Worm (Caenorhabditis elegans) whole organism, L1 larva: ENCODE measurements around the gene flp-32.

Experiments
- C04F5.9 ChIP-seq: sonication (generic microtip); optimal IDR thresholded peaks from 2 replicates; lab custom pipeline; 2016; ENCODE audit warnings: missing genetic modification characterization, missing compliant biosample characterization
- F16B12.6 ChIP-seq: fragments of 150-350 bp; optimal IDR thresholded peaks from 2 replicates; lab custom pipeline; 2014; ENCODE audit warnings: missing biosample characterization, missing genetic modification characterization
- alr-1 ChIP-seq: fragments of 200-800 bp; sonication (Bioruptor generic); optimal IDR thresholded peaks from 2 replicates; lab custom pipeline; 2018; ENCODE audit warnings: borderline replicate concordance, mild to moderate bottlenecking, missing genetic modification characterization, missing compliant biosample characterization
- ama-1 ChIP-seq: fragments of 150-350 bp; optimal IDR thresholded peaks from 2 replicates; lab custom pipeline; 2014
- ceh-82 ChIP-seq, 3 experiments: fragments of 150-350 bp in 1 of 3; sonication (generic microtip) in 2 of 3; optimal IDR thresholded peaks; 2 replicates each; lab custom pipeline; 2014 to 2017; ENCODE audit warnings: missing biosample characterization in 3 of 3, missing genetic modification characterization in 3 of 3
- ces-1 ChIP-seq: fragments of 150-350 bp; optimal IDR thresholded peaks from 2 replicates; lab custom pipeline; 2014; ENCODE audit warnings: missing biosample characterization, missing genetic modification reagents, missing genetic modification characterization
- efl-1 ChIP-seq, 4 experiments: fragments of 150-350 bp; optimal IDR thresholded peaks in 3 of 4; peaks in 1 of 4; 1 replicate in 1 of 4; 2 replicates in 3 of 4; lab custom pipeline; 2014; ENCODE audit warnings: missing biosample characterization in 2 of 4, missing genetic modification characterization in 2 of 4, missing genetic modification reagents in 2 of 4
- efl-3 ChIP-seq: fragments of 200-800 bp; sonication (Bioruptor generic); optimal IDR thresholded peaks from 2 replicates; lab custom pipeline; 2018; ENCODE audit warnings: mild to moderate bottlenecking, missing genetic modification characterization, missing compliant biosample characterization
- egl-13 ChIP-seq: sonication (generic microtip); optimal IDR thresholded peaks from 2 replicates; lab custom pipeline; 2016; ENCODE audit warnings: missing genotype, missing genetic modification reagents, missing genetic modification characterization, missing compliant biosample characterization
- egl-27 ChIP-seq, 2 experiments: fragments of 150-350 bp in 1 of 2; sonication (generic microtip); optimal IDR thresholded peaks; 3 replicates each; lab custom pipeline; 2017 to 2018; ENCODE audit warnings: missing biosample characterization in 2 of 2, missing genetic modification characterization in 2 of 2, missing genetic modification reagents in 2 of 2
- elt-2 ChIP-seq: sonication (generic microtip); optimal IDR thresholded peaks from 2 replicates; lab custom pipeline; 2016; ENCODE audit warnings: missing genetic modification characterization, mild to moderate bottlenecking, inconsistent platforms, missing compliant biosample characterization, missing genetic modification reagents
- ets-5 ChIP-seq: fragments of 200-800 bp; sonication (Bioruptor generic); IDR thresholded peaks from 2 replicates; pipeline ENCODE4 v1.3.6; 2022; ENCODE audit warnings: missing genetic modification characterization, missing compliant biosample characterization
- fkh-4 ChIP-seq: sonication (generic microtip); optimal IDR thresholded peaks from 2 replicates; lab custom pipeline; 2016; ENCODE audit warnings: missing compliant biosample characterization, missing genetic modification characterization, borderline replicate concordance
- fkh-8 ChIP-seq: sonication (generic microtip); optimal IDR thresholded peaks from 2 replicates; lab custom pipeline; 2016; ENCODE audit warnings: mild to moderate bottlenecking, missing genetic modification characterization, missing compliant biosample characterization
- hlh-17 ChIP-seq: fragments of 200-800 bp; sonication (Bioruptor generic); optimal IDR thresholded peaks from 2 replicates; lab custom pipeline; 2018; ENCODE audit warnings: missing genetic modification characterization, mild to moderate bottlenecking, missing compliant biosample characterization, moderate library complexity, borderline replicate concordance
- hlh-4 ChIP-seq: sonication (generic microtip); optimal IDR thresholded peaks from 2 replicates; lab custom pipeline; 2016; ENCODE audit warnings: mild to moderate bottlenecking, missing genetic modification characterization, missing compliant biosample characterization
- hpl-2 ChIP-seq: fragments of 150-350 bp; optimal IDR thresholded peaks from 2 replicates; lab custom pipeline; 2014; ENCODE audit warnings: missing biosample characterization, missing genetic modification reagents, missing genetic modification characterization
- irx-1 ChIP-seq: sonication (generic microtip); optimal IDR thresholded peaks from 2 replicates; lab custom pipeline; 2016; ENCODE audit warnings: missing genetic modification characterization, missing compliant biosample characterization
- isw-1 ChIP-seq: fragments of 200-800 bp; sonication (Bioruptor generic); IDR thresholded peaks from 2 replicates; pipeline ENCODE4 v1.3.6; 2022; ENCODE audit warnings: missing genetic modification characterization, missing compliant biosample characterization
- jun-1 ChIP-seq: fragments of 150-350 bp; optimal IDR thresholded peaks from 2 replicates; lab custom pipeline; 2014; ENCODE audit warnings: missing biosample characterization, missing genetic modification reagents, missing genetic modification characterization
- lin-13 ChIP-seq: fragments of 150-350 bp; optimal IDR thresholded peaks from 2 replicates; lab custom pipeline; 2014; ENCODE audit warnings: missing biosample characterization, missing genetic modification reagents, missing genetic modification characterization
- lin-14 ChIP-seq: fragments of 200-800 bp; sonication (Bioruptor generic); optimal IDR thresholded peaks from 2 replicates; lab custom pipeline; 2018; ENCODE audit warnings: mild to moderate bottlenecking, missing genetic modification characterization, moderate library complexity, missing compliant biosample characterization
- lin-35 ChIP-seq, 2 experiments: fragments of 150-350 bp; optimal IDR thresholded peaks; 2 replicates each; lab custom pipeline; 2014; ENCODE audit warnings: missing biosample characterization in 2 of 2, missing genetic modification characterization in 2 of 2, missing genetic modification reagents in 2 of 2
- lin-39 ChIP-seq: fragments of 150-350 bp; optimal IDR thresholded peaks from 2 replicates; lab custom pipeline; 2014; ENCODE audit warnings: missing biosample characterization, missing genetic modification reagents, missing genetic modification characterization
- lir-3 ChIP-seq: sonication (generic microtip); optimal IDR thresholded peaks from 2 replicates; lab custom pipeline; 2016; ENCODE audit warnings: mild to moderate bottlenecking, missing genetic modification characterization, moderate library complexity, missing compliant biosample characterization; ENCODE audit not compliant: poor library complexity
- lsy-2 ChIP-seq, 2 experiments: fragments of 150-350 bp; optimal IDR thresholded peaks; 2 replicates each; lab custom pipeline; 2014; ENCODE audit warnings: missing biosample characterization in 2 of 2, missing genetic modification characterization in 2 of 2
- mab-9 ChIP-seq: fragments of 200-800 bp; sonication (Bioruptor generic); IDR thresholded peaks from 2 replicates; pipeline ENCODE4 v1.3.6; 2022; ENCODE audit warnings: missing genetic modification reagents, missing genetic modification characterization, missing compliant biosample characterization
- mdl-1 ChIP-seq, 2 experiments: fragments of 150-350 bp; optimal IDR thresholded peaks; 2 replicates each; lab custom pipeline; 2014 to 2017; ENCODE audit warnings: missing biosample characterization in 2 of 2, missing genetic modification characterization in 2 of 2, inconsistent platforms in 1 of 2
- mep-1 ChIP-seq: fragments of 150-350 bp; optimal IDR thresholded peaks from 2 replicates; lab custom pipeline; 2014; ENCODE audit warnings: missing biosample characterization, missing genetic modification characterization
- nhr-11 ChIP-seq: fragments of 150-350 bp; optimal IDR thresholded peaks from 2 replicates; lab custom pipeline; 2014; ENCODE audit warnings: missing biosample characterization, missing genetic modification characterization
- nhr-20 ChIP-seq: sonication (generic microtip); optimal IDR thresholded peaks from 2 replicates; lab custom pipeline; 2016; ENCODE audit warnings: mild to moderate bottlenecking, missing genetic modification characterization, missing compliant biosample characterization
- nhr-237 ChIP-seq: fragments of 150-350 bp; optimal IDR thresholded peaks from 2 replicates; lab custom pipeline; 2014; ENCODE audit warnings: missing biosample characterization, missing genetic modification characterization
- nhr-47 ChIP-seq: sonication (generic microtip); optimal IDR thresholded peaks from 2 replicates; lab custom pipeline; 2016; ENCODE audit warnings: mild to moderate bottlenecking, missing genetic modification characterization, moderate library complexity, missing compliant biosample characterization
- nhr-71 ChIP-seq: sonication (generic microtip); optimal IDR thresholded peaks from 2 replicates; lab custom pipeline; 2016; ENCODE audit warnings: mild to moderate bottlenecking, missing genetic modification characterization, moderate library complexity, missing compliant biosample characterization
- nhr-84 ChIP-seq: sonication (generic microtip); optimal IDR thresholded peaks from 2 replicates; lab custom pipeline; 2017; ENCODE audit warnings: missing biosample characterization, missing genetic modification characterization
- nhr-85 ChIP-seq: sonication (generic microtip); peaks from one replicate; lab custom pipeline; 2016; ENCODE audit warnings: missing genetic modification characterization, inconsistent platforms, missing compliant biosample characterization
- pqm-1 ChIP-seq: sonication (generic microtip); optimal IDR thresholded peaks from 3 replicates; lab custom pipeline; 2017; ENCODE audit warnings: missing biosample characterization, missing genetic modification characterization
- rnt-1 ChIP-seq: sonication (generic microtip); optimal IDR thresholded peaks from 2 replicates; lab custom pipeline; 2016; ENCODE audit warnings: mild to moderate bottlenecking, missing genetic modification characterization, moderate library complexity, missing compliant biosample characterization
- skn-1 ChIP-seq: fragments of 150-350 bp; optimal IDR thresholded peaks from 2 replicates; lab custom pipeline; 2014; ENCODE audit warnings: missing biosample characterization, missing genetic modification characterization
- snpc-4 ChIP-seq: fragments of 150-350 bp; optimal IDR thresholded peaks from 2 replicates; lab custom pipeline; 2014; ENCODE audit warnings: missing biosample characterization, missing genetic modification characterization
- snu-23 ChIP-seq: sonication (generic microtip); optimal IDR thresholded peaks from 2 replicates; lab custom pipeline; 2016; ENCODE audit warnings: missing genetic modification characterization, missing compliant biosample characterization
- sup-37 ChIP-seq: fragments of 200-800 bp; sonication (Bioruptor generic); optimal IDR thresholded peaks from 2 replicates; lab custom pipeline; 2018; ENCODE audit warnings: mild to moderate bottlenecking, missing genetic modification characterization, missing compliant biosample characterization
- unc-130 ChIP-seq: fragments of 150-350 bp; optimal IDR thresholded peaks from 2 replicates; lab custom pipeline; 2017; ENCODE audit warnings: missing biosample characterization, missing genetic modification characterization, inconsistent platforms
- unc-62 ChIP-seq: fragments of 150-350 bp; optimal IDR thresholded peaks from 2 replicates; lab custom pipeline; 2014; ENCODE audit warnings: missing biosample characterization, missing genetic modification reagents, missing genetic modification characterization
- unc-98 ChIP-seq: fragments of 200-800 bp; sonication (Bioruptor generic); IDR thresholded peaks from 2 replicates; pipeline ENCODE4 v1.3.6; 2022; ENCODE audit warnings: missing genetic modification characterization, missing compliant biosample characterization
- vab-15 ChIP-seq: sonication (generic microtip); optimal IDR thresholded peaks from 2 replicates; lab custom pipeline; 2017; ENCODE audit warnings: missing genotype, mild to moderate bottlenecking, missing genetic modification characterization, missing compliant biosample characterization
- zip-4 ChIP-seq: fragments of 200-800 bp; sonication (Bioruptor generic); optimal IDR thresholded peaks from 2 replicates; lab custom pipeline; 2018; ENCODE audit warnings: mild to moderate bottlenecking, missing genetic modification characterization, moderate library complexity, missing compliant biosample characterization
- ztf-11 ChIP-seq, 2 experiments: sonication (generic microtip); optimal IDR thresholded peaks; 2 replicates each; lab custom pipeline; 2016 to 2017; ENCODE audit warnings: missing genetic modification characterization in 2 of 2, missing biosample characterization in 1 of 2, missing compliant biosample characterization in 1 of 2

flp-32 gene

ce11 chrX:15438768-15439167, 5.2 kb downstream of the flp-32 start:
- TF ChIP-seq snpc-4 (tag; lab: Kevin White, UChicago) (peak; percentile 92), jun-1 (tag; lab: Kevin White, UChicago) (no peak)

- TF ChIP-seq nhr-47 (tag; lab: Kevin White, UChicago) (peak; percentile 28), pqm-1 (tag; lab: Kevin White, UChicago) (no peak), ets-5 (GFP tag; lab: Robert Waterston, UW) (no peak), hpl-2 (GFP tag; lab: Kevin White, UChicago) (no peak), nhr-20 (peak; percentile 28), vab-15 (tag; lab: Kevin White, UChicago) (no peak), nhr-237 (no peak), alr-1 (tag; lab: Kevin White, UChicago) (no peak), nhr-71 (tag; lab: Kevin White, UChicago) (peak; percentile 30), efl-3 (GFP tag; lab: Kevin White, UChicago) (no peak), unc-62 (GFP tag; lab: Kevin White, UChicago) (no peak), mep-1 (peak; percentile 5), fkh-4 (no peak), ama-1 (no peak), nhr-11 (tag; lab: Kevin White, UChicago) (no peak), ceh-82 (tag; optimal IDR thresholded peaks at IDR 0.05; lab: Kevin White, UChicago) (no peak), lin-35 (GFP tag; optimal IDR thresholded peaks at IDR 0.05; lab: Kevin White, UChicago) (no peak), unc-98 (no peak), lin-14 (peak; percentile 44), snu-23 (GFP tag; lab: Kevin White, UChicago) (peak; percentile 48), rnt-1 (tag; lab: Kevin White, UChicago) (no peak), irx-1 (tag; lab: Kevin White, UChicago) (peak; percentile 18), egl-27 (tag; optimal IDR thresholded peaks at IDR 0.05; lab: Kevin White, UChicago) (no peak), nhr-85 (peak; percentile 62), lsy-2 (tag; optimal IDR thresholded peaks at IDR 0.05; lab: Kevin White, UChicago) (peak in 1 of 2 experiments; percentile 30), sup-37 (no peak), egl-13 (no peak), fkh-8 (tag; lab: Kevin White, UChicago) (no peak), lir-3 (tag; lab: Kevin White, UChicago) (no peak), lin-13 (no peak), mdl-1 (tag; optimal IDR thresholded peaks at IDR 0.05; lab: Kevin White, UChicago) (no peak), lin-39 (no peak), isw-1 (no peak), zip-4 (no peak), skn-1 (peak; percentile 87), hlh-17 (GFP tag; lab: Kevin White, UChicago) (no peak), hlh-4 (tag; lab: Kevin White, UChicago) (no peak), ztf-11 (tag; optimal IDR thresholded peaks at IDR 0.05; lab: Kevin White, UChicago) (no peak), ces-1 (GFP tag; lab: Kevin White, UChicago) (no peak), unc-130 (no peak), F16B12.6 (tag; lab: Kevin White, UChicago) (peak; percentile 84), nhr-84 (tag; lab: Kevin White, UChicago) (no peak), C04F5.9 (tag; lab: Kevin White, UChicago) (no peak), mab-9 (no peak), efl-1 (optimal IDR thresholded peaks at IDR 0.05; lab: Kevin White, UChicago) (no peak), efl-1 (GFP tag; optimal IDR thresholded peaks at IDR 0.05 in 1 of 2; lab: Kevin White, UChicago) (peak in 1 of 2 experiments; percentile 30), elt-2 (tag; lab: Kevin White, UChicago) (peak; percentile 66)
Observed at ce11 chrX:15440744-15441685, 7.4 kb downstream of the flp-32 start, which contains the start of gene mocs-1. mocs-1 (minus strand) TSS chrX:15440794.
